Fruit fly (Drosophila melanogaster) whole organism, embryonic: Measurements from ENCODE around the gene Dcps.
A peak's percentile ranks its signal among the peaks of the same experiment; 100 is the strongest.

Experiments used
- Adf1 ChIP-seq: fragments of 200-800 bp; sonication (Bioruptor generic); IDR thresholded peaks from 2 replicates; pipeline ENCODE4 v1.3.6; 2022; ENCODE audit warnings: missing biosample characterization, missing genetic modification characterization
- Atf-2 ChIP-seq: fragments of 200-800 bp; sonication (Bioruptor generic); optimal IDR thresholded peaks from 2 replicates; lab custom pipeline; 2016; ENCODE audit warnings: missing biosample characterization, missing genetic modification characterization
- B-H2 ChIP-seq: fragments of 200-800 bp; sonication (Bioruptor generic); optimal IDR thresholded peaks from 2 replicates; lab custom pipeline; 2018; ENCODE audit warnings: missing biosample characterization, mild to moderate bottlenecking, missing genetic modification characterization
- C15 ChIP-seq: fragments of 200-800 bp; sonication (Bioruptor generic); IDR thresholded peaks from 3 replicates; pipeline ENCODE4 v1.3.6; 2022; ENCODE audit warnings: missing biosample characterization, missing genetic modification characterization
- CG10565 ChIP-seq: fragments of 200-800 bp; sonication (Bioruptor generic); optimal IDR thresholded peaks from 3 replicates; lab custom pipeline; 2016; ENCODE audit warnings: missing biosample characterization, mild to moderate bottlenecking, missing genetic modification characterization
- CG10654 ChIP-seq: fragments of 200-800 bp; sonication (Bioruptor generic); optimal IDR thresholded peaks from 2 replicates; lab custom pipeline; 2016; ENCODE audit warnings: missing biosample characterization, missing genetic modification characterization
- CG11560 ChIP-seq: fragments of 200-800 bp; sonication (Bioruptor generic); IDR thresholded peaks from 3 replicates; pipeline ENCODE4 v1.3.6; 2022; ENCODE audit warnings: missing biosample characterization, missing genetic modification characterization
- CG12942 ChIP-seq: fragments of 200-800 bp; sonication (Bioruptor generic); optimal IDR thresholded peaks from 3 replicates; lab custom pipeline; 2016; ENCODE audit warnings: missing biosample characterization, missing genetic modification characterization
- CG14050 ChIP-seq: fragments of 200-800 bp; sonication (Bioruptor generic); IDR thresholded peaks from 3 replicates; pipeline ENCODE4 v1.3.6; 2022; ENCODE audit warnings: missing biosample characterization, missing genetic modification characterization
- CG17186 ChIP-seq: fragments of 200-800 bp; sonication (Bioruptor generic); optimal IDR thresholded peaks from 3 replicates; lab custom pipeline; 2017; ENCODE audit warnings: missing biosample characterization, missing genetic modification reagents, missing genetic modification characterization
- CG18262 ChIP-seq: fragments of 200-800 bp; optimal IDR thresholded peaks from 3 replicates; lab custom pipeline; 2019; ENCODE audit warnings: missing biosample characterization, mild to moderate bottlenecking, missing genetic modification characterization, moderate library complexity
- CG18599 ChIP-seq: fragments of 200-800 bp; sonication (Bioruptor generic); optimal IDR thresholded peaks from 3 replicates; lab custom pipeline; 2017; ENCODE audit warnings: missing biosample characterization, missing genetic modification characterization, mild to moderate bottlenecking, moderate library complexity, missing genetic modification reagents
- CG3065 ChIP-seq: fragments of 200-800 bp; sonication (Bioruptor generic); optimal IDR thresholded peaks from 2 replicates; lab custom pipeline; 2016; ENCODE audit warnings: missing biosample characterization, missing genetic modification characterization
- CG32772 ChIP-seq: fragments of 200-800 bp; sonication (Bioruptor generic); IDR thresholded peaks from 2 replicates; pipeline ENCODE4 v1.3.6; 2022; ENCODE audit warnings: missing biosample characterization, missing genetic modification characterization
- CG3407 ChIP-seq: fragments of 200-800 bp; sonication (Bioruptor generic); optimal IDR thresholded peaks from 2 replicates; lab custom pipeline; 2018; ENCODE audit warnings: missing biosample characterization, mild to moderate bottlenecking, missing genetic modification characterization
- CG34422 ChIP-seq: fragments of 200-800 bp; sonication (Bioruptor generic); IDR thresholded peaks from 3 replicates; pipeline ENCODE4 v1.3.6; 2022; ENCODE audit warnings: missing biosample characterization, missing genetic modification characterization
- CG4404 ChIP-seq: fragments of 200-800 bp; sonication (Bioruptor generic); IDR thresholded peaks from 2 replicates; pipeline ENCODE4 v1.3.6; 2022; ENCODE audit warnings: missing biosample characterization, missing genetic modification characterization
- CG4854 ChIP-seq: fragments of 200-800 bp; sonication (Bioruptor generic); optimal IDR thresholded peaks from 2 replicates; lab custom pipeline; 2016; ENCODE audit warnings: missing biosample characterization, missing genetic modification characterization, inconsistent platforms
- CG5180 ChIP-seq: fragments of 200-800 bp; sonication (Bioruptor generic); optimal IDR thresholded peaks from 3 replicates; lab custom pipeline; 2017; ENCODE audit warnings: missing biosample characterization, missing genetic modification characterization, mild to moderate bottlenecking, moderate library complexity, missing genetic modification reagents
- CG6765 ChIP-seq: fragments of 200-800 bp; sonication (Bioruptor generic); optimal IDR thresholded peaks from 3 replicates; lab custom pipeline; 2017; ENCODE audit warnings: missing biosample characterization, mild to moderate bottlenecking, missing genetic modification characterization
- CG7271 ChIP-seq: fragments of 200-800 bp; sonication (Bioruptor generic); optimal IDR thresholded peaks from 2 replicates; lab custom pipeline; 2018; ENCODE audit warnings: missing biosample characterization, mild to moderate bottlenecking, missing genetic modification characterization, moderate library complexity
- CG7839 ChIP-seq: fragments of 200-800 bp; sonication (Bioruptor generic); optimal IDR thresholded peaks from 3 replicates; lab custom pipeline; 2018; ENCODE audit warnings: missing biosample characterization, mild to moderate bottlenecking, missing genetic modification characterization, moderate library complexity
- CG9876 ChIP-seq: fragments of 200-800 bp; sonication (Bioruptor generic); optimal IDR thresholded peaks from 2 replicates; lab custom pipeline; 2016; ENCODE audit warnings: missing biosample characterization, missing genetic modification characterization
- E2f2 ChIP-seq: fragments of 200-800 bp; sonication (Bioruptor generic); IDR thresholded peaks from 2 replicates; pipeline ENCODE4 v1.3.6; 2022; ENCODE audit warnings: missing biosample characterization, missing genetic modification characterization
- Hmx ChIP-seq: fragments of 200-800 bp; sonication (Bioruptor generic); optimal IDR thresholded peaks from 2 replicates; lab custom pipeline; 2016; ENCODE audit warnings: missing biosample characterization, missing genetic modification characterization
- Hr51 ChIP-seq, 2 experiments: fragments of 200-800 bp; sonication (Bioruptor generic); optimal IDR thresholded peaks; 2 replicates in 1 of 2; 3 replicates in 1 of 2; lab custom pipeline; 2016 to 2018; ENCODE audit warnings: missing biosample characterization in 2 of 2, missing genetic modification characterization in 2 of 2, mild to moderate bottlenecking in 1 of 2, moderate library complexity in 1 of 2
- MBD-R2 ChIP-seq: fragments of 200-800 bp; sonication (Bioruptor generic); IDR thresholded peaks from 2 replicates; pipeline ENCODE4 v1.3.6; 2022; ENCODE audit warnings: missing biosample characterization, missing genetic modification characterization
- NK7.1 ChIP-seq: fragments of 200-800 bp; sonication (Bioruptor generic); optimal IDR thresholded peaks from 3 replicates; lab custom pipeline; 2016; ENCODE audit warnings: missing biosample characterization, missing genetic modification characterization
- Nf-YB ChIP-seq: fragments of 200-800 bp; sonication (Bioruptor generic); optimal IDR thresholded peaks from 3 replicates; lab custom pipeline; 2019; ENCODE audit warnings: missing biosample characterization, mild to moderate bottlenecking, missing genetic modification characterization, moderate library complexity
- Ptx1 ChIP-seq: fragments of 200-800 bp; sonication (Bioruptor generic); IDR thresholded peaks from 2 replicates; pipeline ENCODE4 v1.3.6; 2022; ENCODE audit warnings: missing biosample characterization, missing genetic modification characterization
- Sox102F ChIP-seq: fragments of 200-800 bp; sonication (Bioruptor generic); optimal IDR thresholded peaks from 2 replicates; lab custom pipeline; 2018; ENCODE audit warnings: missing biosample characterization, mild to moderate bottlenecking, missing genetic modification characterization, moderate library complexity
- Stat92E ChIP-seq, 3 experiments: fragments of >200 bp in 2 of 3; fragments of 200-800 bp in 1 of 3; sonication (Bioruptor generic) in 1 of 3; optimal IDR thresholded peaks; 2 replicates each; lab custom pipeline; 2017 to 2019; ENCODE audit warnings: missing biosample characterization in 3 of 3, missing genetic modification characterization in 3 of 3, mild to moderate bottlenecking in 1 of 3, moderate library complexity in 1 of 3
- az2 ChIP-seq: fragments of 200-800 bp; sonication (Bioruptor generic); optimal IDR thresholded peaks from 3 replicates; lab custom pipeline; 2016; ENCODE audit warnings: missing biosample characterization, missing genetic modification characterization
- bbx ChIP-seq: fragments of 200-800 bp; sonication (Bioruptor generic); IDR thresholded peaks from 2 replicates; pipeline ENCODE4 v1.3.6; 2022; ENCODE audit warnings: missing biosample characterization, missing genetic modification characterization; ENCODE audit not compliant: partially characterized antibody
- croc ChIP-seq: fragments of 200-800 bp; sonication (Bioruptor generic); conservative IDR thresholded peaks from 3 replicates; pipeline ENCODE4 v1.3.6; 2022; ENCODE audit warnings: missing biosample characterization, missing genetic modification characterization
- dysf ChIP-seq: fragments of 200-800 bp; sonication (Bioruptor generic); IDR thresholded peaks from 3 replicates; pipeline ENCODE4 v1.3.6; 2022; ENCODE audit warnings: missing biosample characterization, missing genetic modification characterization
- hth ChIP-seq: fragments of >200 bp; optimal IDR thresholded peaks from 2 replicates; lab custom pipeline; 2017; ENCODE audit warnings: inconsistent platforms
- jigr1 ChIP-seq: fragments of 200-800 bp; sonication (Bioruptor generic); IDR thresholded peaks from 3 replicates; pipeline ENCODE4 v1.3.6; 2022; ENCODE audit warnings: missing biosample characterization, missing genetic modification characterization
- lbe ChIP-seq: fragments of 200-800 bp; sonication (Bioruptor generic); optimal IDR thresholded peaks from 2 replicates; lab custom pipeline; 2016; ENCODE audit warnings: missing biosample characterization, mild to moderate bottlenecking, missing genetic modification characterization
- mam ChIP-seq: fragments of 200-800 bp; sonication (Bioruptor generic); optimal IDR thresholded peaks from 3 replicates; lab custom pipeline; 2016; ENCODE audit warnings: missing biosample characterization, missing genetic modification characterization
- nom ChIP-seq: fragments of 200-800 bp; sonication (Bioruptor generic); optimal IDR thresholded peaks from 2 replicates; lab custom pipeline; 2017; ENCODE audit warnings: missing biosample characterization, missing genetic modification characterization, mild to moderate bottlenecking, moderate library complexity, missing genetic modification reagents
- odd ChIP-seq: fragments of 200-800 bp; sonication (Bioruptor generic); optimal IDR thresholded peaks from 2 replicates; lab custom pipeline; 2017; ENCODE audit warnings: missing biosample characterization, mild to moderate bottlenecking, missing genetic modification characterization
- org-1 ChIP-seq: fragments of 200-800 bp; sonication (Bioruptor generic); optimal IDR thresholded peaks from 2 replicates; lab custom pipeline; 2017; ENCODE audit warnings: missing biosample characterization, missing genetic modification characterization
- otp ChIP-seq: fragments of 200-800 bp; sonication (Bioruptor generic); IDR thresholded peaks from 3 replicates; pipeline ENCODE4, ENCODE4 v1.3.6; 2022; ENCODE audit warnings: missing biosample characterization, missing genetic modification characterization
- pho ChIP-seq: fragments of 200-800 bp; sonication (Bioruptor generic); optimal IDR thresholded peaks from 2 replicates; lab custom pipeline; 2016; ENCODE audit warnings: missing biosample characterization, missing genetic modification characterization
- pzg ChIP-seq: fragments of 200-800 bp; sonication (Bioruptor generic); optimal IDR thresholded peaks from 3 replicates; lab custom pipeline; 2018; ENCODE audit warnings: missing biosample characterization, mild to moderate bottlenecking, missing genetic modification characterization, moderate library complexity
- run ChIP-seq: fragments of 200-800 bp; sonication (Bioruptor generic); optimal IDR thresholded peaks from 3 replicates; lab custom pipeline; 2018; ENCODE audit warnings: missing biosample characterization, mild to moderate bottlenecking, missing genetic modification characterization
- schlank ChIP-seq: fragments of 200-800 bp; sonication (Bioruptor generic); optimal IDR thresholded peaks from 2 replicates; lab custom pipeline; 2018; ENCODE audit warnings: missing biosample characterization, mild to moderate bottlenecking, missing genetic modification characterization

The Dcps gene

DNA sequence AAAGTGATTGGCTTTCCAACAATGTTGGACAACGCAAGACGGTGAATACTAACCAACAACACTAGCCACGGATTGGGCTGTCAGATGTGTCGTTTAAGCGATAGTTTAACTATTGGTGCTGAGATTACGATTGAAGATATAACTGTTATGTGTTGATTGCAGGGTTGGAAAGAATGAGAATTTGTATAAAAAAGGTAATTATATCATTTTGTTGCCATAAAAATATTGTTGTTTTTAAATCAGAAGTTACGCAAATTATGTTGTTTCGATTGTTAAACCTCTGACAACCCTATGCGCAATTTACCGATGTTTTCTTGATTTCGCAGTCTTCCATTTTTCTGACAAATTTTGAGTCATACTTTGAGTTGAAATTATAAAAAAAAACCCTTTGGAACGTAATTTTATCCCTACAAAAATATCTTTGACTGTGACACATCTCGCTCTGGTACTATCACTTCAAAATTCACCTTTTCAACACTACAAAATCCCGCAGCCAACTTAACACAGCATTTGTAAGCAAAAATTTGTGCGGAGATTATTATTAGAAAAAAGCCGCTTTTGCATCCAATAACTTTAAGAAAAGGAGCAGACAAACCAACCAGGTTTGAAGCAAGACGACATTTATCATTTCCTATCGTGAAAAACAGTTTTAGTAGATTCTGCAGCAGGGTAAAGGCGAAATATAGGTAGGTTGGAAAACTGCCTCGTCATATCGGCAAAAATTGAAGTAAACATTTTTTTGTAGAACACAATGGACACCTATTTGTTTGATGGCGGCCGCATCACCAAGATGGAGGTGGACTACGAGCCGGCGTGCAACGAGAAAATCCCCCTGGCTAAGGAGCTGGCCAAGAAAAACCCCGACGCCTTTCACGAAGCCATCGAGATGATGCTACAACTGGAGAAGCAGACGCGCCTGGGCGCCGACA lies 34.7 kb upstream of the Dcps start, which contains the start of the genes Hat1 and Rpn5 (continued):
- peak; percentile 44 for TF ChIP-seq odd (GFP tag; lab: Kevin White, UChicago)
- TF ChIP-seq B-H2 (GFP tag; lab: Kevin White, UChicago), result peak; percentile 31
- TF ChIP-seq jigr1 (GFP tag; lab: Robert Waterston, UW), result peak; percentile 28; the same call in 1 of the 3 replicates
- peak; percentile 82 for TF ChIP-seq CG18599 (GFP tag; lab: Kevin White, UChicago)
- peak; percentile 95 for TF ChIP-seq pho (GFP tag; lab: Kevin White, UChicago)
- TF ChIP-seq CG32772 (GFP tag; lab: Robert Waterston, UW), result peak; percentile 60
- TF ChIP-seq Atf-2 (GFP tag; lab: Kevin White, UChicago), result peak; percentile 92
- no peak for TF ChIP-seq CG5180
- TF ChIP-seq MBD-R2 (GFP tag; lab: Robert Waterston, UW), result peak; percentile 85
- TF ChIP-seq CG7271 (tag; lab: Kevin White, UChicago), result no peak
- no peak for TF ChIP-seq hth (lab: Kevin White, UChicago)
- TF ChIP-seq CG4404 (GFP tag; lab: Robert Waterston, UW), result peak; percentile 83
- TF ChIP-seq CG18262 (tag; lab: Kevin White, UChicago), result peak; percentile 75
- TF ChIP-seq CG9876 (GFP tag; lab: Kevin White, UChicago), result peak; percentile 73
- TF ChIP-seq lbe (GFP tag; lab: Kevin White, UChicago), result peak; percentile 79
- TF ChIP-seq otp (GFP tag; lab: Robert Waterston, UW), result 0 out of 3 replicates have a peak, but pooled peaks have one; percentile 9
- TF ChIP-seq C15 (GFP tag; lab: Robert Waterston, UW), result no peak
- TF ChIP-seq Sox102F, result peak; percentile 64
- peak; percentile 27 for TF ChIP-seq schlank (tag; lab: Kevin White, UChicago)
- peak; percentile 58 for TF ChIP-seq pzg
- TF ChIP-seq croc (GFP tag; lab: Robert Waterston, UW), result peak; percentile 21; the same call in 1 of the 3 replicates
- peak; percentile 17 for TF ChIP-seq CG10565
- no peak for TF ChIP-seq run (tag; lab: Kevin White, UChicago)
- peak; percentile 36; the same call in 2 of the 3 replicates for TF ChIP-seq CG34422
- TF ChIP-seq CG4854 (GFP tag; lab: Kevin White, UChicago), result peak; percentile 80
- peak in 1 of 3 experiments; percentile 25 for TF ChIP-seq Stat92E (GFP tag; optimal IDR thresholded peaks at IDR 0.05; lab: Kevin White, UChicago)
- TF ChIP-seq nom (GFP tag; lab: Kevin White, UChicago), result peak; percentile 56
- peak; percentile 95 for TF ChIP-seq mam (GFP tag; lab: Kevin White, UChicago)
- TF ChIP-seq dysf (GFP tag; lab: Robert Waterston, UW), result peak; percentile 72; the same call in 2 of the 3 replicates
- TF ChIP-seq CG12942 (GFP tag; lab: Kevin White, UChicago), result peak; percentile 88
- peak; percentile 65 for TF ChIP-seq bbx
- no peak; the same call in 2 of the 3 replicates for TF ChIP-seq CG14050 (GFP tag; lab: Robert Waterston, UW)
- TF ChIP-seq E2f2 (GFP tag; lab: Robert Waterston, UW), result peak; percentile 60
- peak; percentile 57 for TF ChIP-seq CG17186
- TF ChIP-seq Nf-YB, result peak; percentile 47
- TF ChIP-seq az2 (GFP tag; lab: Kevin White, UChicago), result peak; percentile 84
- TF ChIP-seq CG7839 (tag; lab: Kevin White, UChicago), result peak; percentile 69
- peak; percentile 49 for TF ChIP-seq CG6765 (GFP tag; lab: Kevin White, UChicago)
- peak; percentile 66 to 76 for TF ChIP-seq Hr51 (GFP tag; optimal IDR thresholded peaks at IDR 0.05; lab: Kevin White, UChicago)
- peak; percentile 51 for TF ChIP-seq CG3065 (GFP tag; lab: Kevin White, UChicago)
- peak; percentile 78 for TF ChIP-seq CG10654
- TF ChIP-seq CG3407 (GFP tag; lab: Kevin White, UChicago), result peak; percentile 59
- peak; percentile 53; the same call in 1 of the 3 replicates for TF ChIP-seq CG11560 (tag; lab: Robert Waterston, UW)
- TF ChIP-seq org-1, result peak; percentile 48
- no peak; the same call in 1 of the 2 replicates for TF ChIP-seq Adf1 (GFP tag; lab: Robert Waterston, UW)
- TF ChIP-seq NK7.1 (GFP tag; lab: Kevin White, UChicago), result peak; percentile 72
- peak; percentile 83 for TF ChIP-seq Hmx (GFP tag; lab: Kevin White, UChicago)
- peak; percentile 69 for TF ChIP-seq Ptx1 (GFP tag; lab: Robert Waterston, UW)
